Fruit fly (Drosophila melanogaster): Measurements from ENCODE around the gene CG7488.

The CG7488 gene

dm6 chr3R:12988411-12988810, 7.0 kb upstream of the CG7488 start, which contains the start of gene CG14383:
TSS of gene CG14383 (minus strand) at chr3R:12988511.
- 0 out of 2 replicates have a peak, but pooled peaks have one; percentile 18 for TF ChIP-seq dimm (GFP tag; IDR thresholded peaks at IDR 0.05)
- TF ChIP-seq CG4360 (GFP tag; IDR thresholded peaks at IDR 0.05), result no peak

DNA sequence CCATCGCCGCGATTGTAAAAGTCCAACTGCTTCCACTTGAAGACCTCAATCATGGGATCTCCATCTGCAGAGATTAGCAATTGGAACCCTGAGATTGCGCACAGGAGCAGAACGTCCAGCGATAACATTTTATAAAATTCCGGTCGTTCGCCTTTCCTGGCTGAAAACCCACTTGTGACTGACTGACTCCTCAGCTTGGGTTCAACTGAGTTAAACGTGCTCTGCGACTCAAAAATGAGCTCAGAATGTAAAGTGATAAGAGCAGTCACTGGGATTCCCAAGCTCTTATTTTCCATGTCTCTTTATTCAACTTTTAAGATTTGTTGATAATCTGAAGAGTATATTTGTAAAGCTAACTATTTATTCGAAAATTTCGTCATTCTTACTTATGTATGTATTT, 2.4 kb upstream of the CG7488 start, which contains the start of gene yellow-f:
TSS of gene yellow-f (minus strand) at position 184 of the 400 bp plus-strand sequence.
- no peak for TF ChIP-seq CG12391 (tag; optimal IDR thresholded peaks at IDR 0.05)
- no peak for TF ChIP-seq Trl (optimal IDR thresholded peaks at IDR 0.05)
- no peak for TF ChIP-seq Trl (GFP tag; optimal IDR thresholded peaks at IDR 0.05)
- TF ChIP-seq so (GFP tag; IDR thresholded peaks at IDR 0.05), result no peak
- no peak for TF ChIP-seq vnd (GFP tag; IDR thresholded peaks at IDR 0.05; ENCODE audit: partially characterized antibody)
- TF ChIP-seq hb (GFP tag; IDR thresholded peaks at IDR 0.05; ENCODE audit: partially characterized antibody), result no peak
- no peak for TF ChIP-seq CG7745 (tag; optimal IDR thresholded peaks at IDR 0.05)
- TF ChIP-seq CG30431 (GFP tag; optimal IDR thresholded peaks at IDR 0.05), result no peak
- no peak for TF ChIP-seq CG12659 (GFP tag; optimal IDR thresholded peaks at IDR 0.05)
- TF ChIP-seq CG17829 (tag; optimal IDR thresholded peaks at IDR 0.05), result no peak
- no peak for TF ChIP-seq Rfx (GFP tag; IDR thresholded peaks at IDR 0.05)
- no peak for TF ChIP-seq gcm (GFP tag; optimal IDR thresholded peaks at IDR 0.05)
- no peak for TF ChIP-seq MBD-R2 (GFP tag; IDR thresholded peaks at IDR 0.05)
- no peak for TF ChIP-seq CG16863 (GFP tag; optimal IDR thresholded peaks at IDR 0.05)
- no peak for TF ChIP-seq kah (GFP tag; optimal IDR thresholded peaks at IDR 0.05)
- no peak for TF ChIP-seq chm (GFP tag; IDR thresholded peaks at IDR 0.05)
- TF ChIP-seq gt (GFP tag; IDR thresholded peaks at IDR 0.05), result no peak
- TF ChIP-seq CG1024 (GFP tag; IDR thresholded peaks at IDR 0.05), result no peak
- no peak for TF ChIP-seq CG17359 (tag; optimal IDR thresholded peaks at IDR 0.05)

DNA sequence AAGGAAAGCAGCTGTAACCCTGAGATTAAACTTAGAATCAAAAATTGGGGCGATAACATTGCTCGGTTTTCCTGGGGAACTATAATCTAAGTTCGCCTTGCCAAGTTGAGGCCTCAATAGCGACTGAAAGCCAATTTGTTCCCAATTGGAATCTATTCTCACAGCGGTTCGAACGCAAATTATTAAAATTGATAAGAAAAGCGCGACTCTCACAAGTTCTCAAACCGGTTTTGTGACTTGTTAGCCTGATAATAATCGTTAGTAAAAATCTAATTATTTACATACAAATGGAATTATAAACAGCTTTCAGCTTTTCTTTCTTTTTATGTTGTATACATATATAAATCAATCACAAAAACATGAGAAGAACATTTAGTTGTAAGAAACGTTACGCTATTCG, 373 bp upstream of the CG7488 start, which contains the start of gene yellow-f2:
TSS of gene yellow-f2 (minus strand) at position 101 of the 400 bp plus-strand sequence.
- TF ChIP-seq her (GFP tag; optimal IDR thresholded peaks at IDR 0.05), result no peak
- peak; percentile 11 for TF ChIP-seq CG34376 (GFP tag; optimal IDR thresholded peaks at IDR 0.05)
- peak; percentile 38 for TF ChIP-seq sug (tag; optimal IDR thresholded peaks at IDR 0.05)
- no peak for TF ChIP-seq CG8388 (GFP tag; optimal IDR thresholded peaks at IDR 0.05)
- peak; percentile 72 for TF ChIP-seq Elba2 (GFP tag; optimal IDR thresholded peaks at IDR 0.05)

- TF ChIP-seq Myb (GFP tag; optimal IDR thresholded peaks at IDR 0.05) (peak; percentile 41), Sry-β (GFP tag; optimal IDR thresholded peaks at IDR 0.05) (no peak), CG4730 (GFP tag; IDR thresholded peaks at IDR 0.05) (no peak), CG13624 (GFP tag; optimal IDR thresholded peaks at IDR 0.05) (peak; percentile 14), CG3838 (GFP tag; optimal IDR thresholded peaks at IDR 0.05) (no peak), chif (GFP tag; optimal IDR thresholded peaks at IDR 0.05) (peak in 1 of 2 experiments; percentile 7), grn (GFP tag; optimal IDR thresholded peaks at IDR 0.05) (no peak), CG11723 (GFP tag; optimal IDR thresholded peaks at IDR 0.05) (no peak), PHDP (tag; optimal IDR thresholded peaks at IDR 0.05) (no peak), CG2875 (GFP tag; optimal IDR thresholded peaks at IDR 0.05) (no peak), hkb (optimal IDR thresholded peaks at IDR 0.05) (no peak), hkb (GFP tag; IDR thresholded peaks at IDR 0.05) (no peak), NC2β (GFP tag; optimal IDR thresholded peaks at IDR 0.05) (no peak), ems (GFP tag; optimal IDR thresholded peaks at IDR 0.05) (no peak), Abd-B (GFP tag; optimal IDR thresholded peaks at IDR 0.05) (peak; percentile 39), Doc2 (GFP tag; IDR thresholded peaks at IDR 0.05) (no peak), CG7372 (GFP tag; IDR thresholded peaks at IDR 0.05) (no peak), ap (GFP tag; IDR thresholded peaks at IDR 0.05) (no peak), Camta (GFP tag; optimal IDR thresholded peaks at IDR 0.05) (peak; percentile 40), Atf3 (GFP tag; optimal IDR thresholded peaks at IDR 0.05) (no peak), eve (GFP tag; optimal IDR thresholded peaks at IDR 0.05) (no peak), CG2712 (tag; optimal IDR thresholded peaks at IDR 0.05) (no peak)
These were observed 2.3 kb downstream of the CG7488 start, which contains the start of the genes CG17327, CG44194 and CG7518 for dm6 chr3R:12997550-12998233. TSS of gene CG17327 (minus strand) at chr3R:12997726. TSS of gene CG44194 (minus strand) at chr3R:12997726. TSS of gene CG7518 (plus strand) at chr3R:12998089.

All from whole organism, embryonic.